Fruit fly (Drosophila melanogaster): Measurements from ENCODE around the gene Hexo2.
A peak's percentile ranks its signal among the peaks of the same experiment; 100 is the strongest.

The Hexo2 gene

dm6 chrX:8681822-8682632 lies 27.4 kb upstream of the Hexo2 start:
- TF ChIP-seq CG17801 (GFP tag; optimal IDR thresholded peaks at IDR 0.05; ENCODE audit: partially characterized antibody): no peak

dm6 chrX:8685394-8685793 lies 24.1 kb upstream of the Hexo2 start:
- TF ChIP-seq CG17801 (GFP tag; optimal IDR thresholded peaks at IDR 0.05; ENCODE audit: partially characterized antibody): no peak

- TF ChIP-seq CG17801 (GFP tag; optimal IDR thresholded peaks at IDR 0.05; ENCODE audit: partially characterized antibody): peak; percentile 70
Observed at dm6 chrX:8690003-8690402, 19.4 kb upstream of the Hexo2 start, which contains the start of the genes Ppt1 and Ogg1. Gene Ppt1 (minus strand): TSS chrX:8690227. Gene Ogg1 (plus strand): TSS chrX:8690327.

dm6 chrX:8693520-8693919 lies 15.9 kb upstream of the Hexo2 start, which contains the start of gene CG11294:
Gene CG11294 (minus strand): TSS chrX:8693620.
- TF ChIP-seq CG17801 (GFP tag; optimal IDR thresholded peaks at IDR 0.05; ENCODE audit: partially characterized antibody): no peak

- TF ChIP-seq CG17801 (GFP tag; optimal IDR thresholded peaks at IDR 0.05; ENCODE audit: partially characterized antibody): no peak
Observed at dm6 chrX:8694066-8694822, 15.2 kb upstream of the Hexo2 start.

dm6 chrX:8694823-8695492 lies 14.5 kb upstream of the Hexo2 start:
- no peak for TF ChIP-seq CG17801 (GFP tag; optimal IDR thresholded peaks at IDR 0.05; ENCODE audit: partially characterized antibody)

- TF ChIP-seq CG17801 (GFP tag; optimal IDR thresholded peaks at IDR 0.05; ENCODE audit: partially characterized antibody): no peak
Observed at dm6 chrX:8696106-8696595, 13.3 kb upstream of the Hexo2 start.

dm6 chrX:8714064-8715046 lies 4.9 kb downstream of the Hexo2 start, which contains the start of the genes CG2004 and CG1785:
Gene CG2004 (minus strand): TSS chrX:8714924.
Gene CG1785 (plus strand): TSS chrX:8714936.
- TF ChIP-seq CG17801 (GFP tag; optimal IDR thresholded peaks at IDR 0.05; ENCODE audit: partially characterized antibody): peak; percentile 92

dm6 chrX:8720213-8720612 lies 10.8 kb downstream of the Hexo2 start, which contains the start of gene CG1789:
Gene CG1789 (plus strand): TSS chrX:8720520.
- TF ChIP-seq CG17801 (GFP tag; optimal IDR thresholded peaks at IDR 0.05; ENCODE audit: partially characterized antibody): no peak

- peak; percentile 7 for TF ChIP-seq CG17801 (GFP tag; optimal IDR thresholded peaks at IDR 0.05; ENCODE audit: partially characterized antibody)
Observed at dm6 chrX:8721501-8721900, 12.0 kb downstream of the Hexo2 start.

dm6 chrX:8723393-8723987 lies 14.0 kb downstream of the Hexo2 start:
- no peak for TF ChIP-seq CG17801 (GFP tag; optimal IDR thresholded peaks at IDR 0.05; ENCODE audit: partially characterized antibody)

- TF ChIP-seq CG17801 (GFP tag; optimal IDR thresholded peaks at IDR 0.05; ENCODE audit: partially characterized antibody): no peak
Observed at dm6 chrX:8724815-8725214, 15.4 kb downstream of the Hexo2 start.

- no peak for TF ChIP-seq CG17801 (GFP tag; optimal IDR thresholded peaks at IDR 0.05; ENCODE audit: partially characterized antibody)
Observed at dm6 chrX:8725238-8725637, 15.8 kb downstream of the Hexo2 start.
